Worm (Caenorhabditis elegans) whole organism, mixed stage, embryonic: Measurements from ENCODE around the gene F53B1.3.

Experiments used
- M03D4.4 ChIP-seq: sonication (generic microtip); optimal IDR thresholded peaks from 2 replicates; lab custom pipeline; 2017; ENCODE audit warnings: mild to moderate bottlenecking, missing genetic modification characterization, missing compliant biosample characterization
- blmp-1 ChIP-seq: fragments of 150-350 bp; optimal IDR thresholded peaks from 2 replicates; lab custom pipeline; 2014; ENCODE audit warnings: missing biosample characterization, missing genetic modification characterization
- ceh-39 ChIP-seq: fragments of 150-350 bp; optimal IDR thresholded peaks from 2 replicates; lab custom pipeline; 2014; ENCODE audit warnings: missing biosample characterization, missing genetic modification characterization
- ceh-43 ChIP-seq: fragments of 200-800 bp; sonication (Bioruptor generic); optimal IDR thresholded peaks from 2 replicates; lab custom pipeline; 2018; ENCODE audit warnings: mild to moderate bottlenecking, missing genetic modification characterization, moderate library complexity, missing compliant biosample characterization
- ceh-83 ChIP-seq: fragments of 200-800 bp; sonication (Bioruptor generic); optimal IDR thresholded peaks from 2 replicates; lab custom pipeline; 2018; ENCODE audit warnings: mild to moderate bottlenecking, missing genetic modification characterization, missing compliant biosample characterization
- ces-1 ChIP-seq: fragments of 150-350 bp; optimal IDR thresholded peaks from 2 replicates; lab custom pipeline; 2014; ENCODE audit warnings: missing biosample characterization, missing genetic modification reagents, missing genetic modification characterization
- cnd-1 ChIP-seq: fragments of 200-800 bp; sonication (Bioruptor generic); optimal IDR thresholded peaks from 2 replicates; lab custom pipeline; 2018; ENCODE audit warnings: mild to moderate bottlenecking, missing genetic modification characterization, missing compliant biosample characterization
- drap-1 ChIP-seq: fragments of 200-800 bp; sonication (Bioruptor generic); optimal IDR thresholded peaks from 3 replicates; lab custom pipeline; 2018; ENCODE audit warnings: mild to moderate bottlenecking, missing genetic modification characterization, missing compliant biosample characterization
- elt-1 ChIP-seq: sonication (generic microtip); optimal IDR thresholded peaks from 2 replicates; lab custom pipeline; 2017; ENCODE audit warnings: missing genetic modification characterization, mild to moderate bottlenecking, missing compliant biosample characterization, antibody characterized with exemption, moderate library complexity, borderline replicate concordance; ENCODE audit not compliant: insufficient read depth
- elt-3 ChIP-seq: fragments of 150-350 bp; optimal IDR thresholded peaks from 2 replicates; lab custom pipeline; 2014; ENCODE audit warnings: missing biosample characterization, missing genetic modification characterization
- flh-1 ChIP-seq: fragments of 200-800 bp; sonication (Bioruptor generic); optimal IDR thresholded peaks from 2 replicates; lab custom pipeline; 2018; ENCODE audit warnings: mild to moderate bottlenecking, missing genetic modification characterization, moderate library complexity, missing compliant biosample characterization
- ham-2 ChIP-seq: fragments of 200-800 bp; sonication (Bioruptor generic); optimal IDR thresholded peaks from 2 replicates; lab custom pipeline; 2018; ENCODE audit warnings: mild to moderate bottlenecking, missing genetic modification characterization, missing compliant biosample characterization
- lin-13 ChIP-seq: fragments of 150-350 bp; optimal IDR thresholded peaks from 2 replicates; lab custom pipeline; 2014; ENCODE audit warnings: missing biosample characterization, missing genetic modification characterization
- mab-5 ChIP-seq: fragments of 150-350 bp; optimal IDR thresholded peaks from 2 replicates; lab custom pipeline; 2014; ENCODE audit warnings: missing biosample characterization, missing genetic modification characterization
- mls-2 ChIP-seq: sonication (generic microtip); optimal IDR thresholded peaks from 2 replicates; lab custom pipeline; 2016; ENCODE audit warnings: mild to moderate bottlenecking, missing genetic modification characterization, moderate library complexity, missing compliant biosample characterization
- nhr-12 ChIP-seq: fragments of 150-350 bp; optimal IDR thresholded peaks from 2 replicates; lab custom pipeline; 2014; ENCODE audit warnings: missing biosample characterization, missing genetic modification characterization
- nhr-2 ChIP-seq: fragments of 150-350 bp; optimal IDR thresholded peaks from 2 replicates; lab custom pipeline; 2014; ENCODE audit warnings: missing biosample characterization, missing genetic modification characterization
- nhr-237 ChIP-seq: fragments of 150-350 bp; optimal IDR thresholded peaks from 2 replicates; lab custom pipeline; 2014; ENCODE audit warnings: missing biosample characterization, missing genetic modification characterization
- nhr-28 ChIP-seq: fragments of 150-350 bp; optimal IDR thresholded peaks from 2 replicates; lab custom pipeline; 2014; ENCODE audit warnings: missing biosample characterization, missing genetic modification characterization
- nhr-76 ChIP-seq: sonication (generic microtip); optimal IDR thresholded peaks from 2 replicates; lab custom pipeline; 2017; ENCODE audit warnings: missing biosample characterization, missing genetic modification characterization
- pha-4 ChIP-seq: fragments of 150-350 bp; optimal IDR thresholded peaks from 2 replicates; lab custom pipeline; 2018; ENCODE audit warnings: missing biosample characterization, missing genetic modification reagents, missing genetic modification characterization
- snpc-4 ChIP-seq: fragments of 150-350 bp; optimal IDR thresholded peaks from 2 replicates; lab custom pipeline; 2014; ENCODE audit warnings: missing biosample characterization, missing genetic modification characterization
- sptf-1 ChIP-seq: sonication (generic microtip); optimal IDR thresholded peaks from 2 replicates; lab custom pipeline; 2017; ENCODE audit warnings: mild to moderate bottlenecking, missing genetic modification characterization, moderate library complexity, missing compliant biosample characterization
- tbx-8 ChIP-seq: fragments of 200-800 bp; sonication (Bioruptor generic); optimal IDR thresholded peaks from 2 replicates; lab custom pipeline; 2018; ENCODE audit warnings: mild to moderate bottlenecking, missing genetic modification characterization, moderate library complexity, missing compliant biosample characterization
- unc-120 ChIP-seq: sonication (generic microtip); optimal IDR thresholded peaks from 2 replicates; lab custom pipeline; 2017; ENCODE audit warnings: missing genetic modification characterization, missing compliant biosample characterization; ENCODE audit not compliant: poor library complexity, severe bottlenecking
- unc-39 ChIP-seq: fragments of 150-350 bp; optimal IDR thresholded peaks from 2 replicates; lab custom pipeline; 2014; ENCODE audit warnings: missing biosample characterization, missing genetic modification characterization
- unc-62 ChIP-seq: fragments of 150-350 bp; optimal IDR thresholded peaks from 2 replicates; lab custom pipeline; 2014; ENCODE audit warnings: missing biosample characterization, missing genetic modification reagents, missing genetic modification characterization
- zip-8 ChIP-seq: fragments of 150-350 bp; optimal IDR thresholded peaks from 2 replicates; lab custom pipeline; 2014; ENCODE audit warnings: missing biosample characterization, missing genetic modification characterization
- ztf-11 ChIP-seq: fragments of 150-350 bp; optimal IDR thresholded peaks from 2 replicates; lab custom pipeline; 2014; ENCODE audit warnings: missing biosample characterization, missing genetic modification characterization

The F53B1.3 gene

ce11 chrX:2108682-2109081, 3.3 kb downstream of the F53B1.3 start, which contains the start of gene F53B1.2:
TSS of gene F53B1.2 (plus strand) at chrX:2108982.
- TF ChIP-seq M03D4.4 (tag; lab: Kevin White, UChicago) (no peak), ceh-43 (no peak), pha-4 (tag; lab: Kevin White, UChicago) (no peak), nhr-12 (tag; lab: Kevin White, UChicago) (no peak), cnd-1 (tag; lab: Kevin White, UChicago) (no peak), nhr-2 (tag; lab: Kevin White, UChicago) (no peak), ceh-83 (no peak), ztf-11 (tag; lab: Kevin White, UChicago) (no peak), flh-1 (GFP tag; lab: Kevin White, UChicago) (no peak), sptf-1 (tag; lab: Kevin White, UChicago) (no peak), unc-62 (GFP tag; lab: Kevin White, UChicago) (no peak), elt-3 (tag; lab: Kevin White, UChicago) (no peak), ces-1 (GFP tag; lab: Kevin White, UChicago) (no peak), nhr-76 (tag; lab: Kevin White, UChicago) (no peak), mls-2 (tag; lab: Kevin White, UChicago) (no peak), ceh-39 (no peak)

ce11 chrX:2110603-2111327, 5.4 kb downstream of the F53B1.3 start:
- TF ChIP-seq nhr-76 (tag; lab: Kevin White, UChicago): no peak
- TF ChIP-seq mls-2 (tag; lab: Kevin White, UChicago): no peak
- TF ChIP-seq elt-3 (tag; lab: Kevin White, UChicago): no peak
- TF ChIP-seq nhr-12 (tag; lab: Kevin White, UChicago): no peak
- TF ChIP-seq tbx-8 (GFP tag; lab: Kevin White, UChicago): no peak
- TF ChIP-seq unc-39: no peak
- TF ChIP-seq snpc-4 (tag; lab: Kevin White, UChicago): no peak
- TF ChIP-seq blmp-1 (tag; lab: Kevin White, UChicago): no peak
- TF ChIP-seq drap-1 (GFP tag; lab: Kevin White, UChicago): no peak
- TF ChIP-seq ces-1 (GFP tag; lab: Kevin White, UChicago): no peak
- TF ChIP-seq sptf-1 (tag; lab: Kevin White, UChicago): no peak
- TF ChIP-seq cnd-1 (tag; lab: Kevin White, UChicago): no peak
- TF ChIP-seq ceh-39: no peak
- no peak for TF ChIP-seq mab-5 (tag; lab: Kevin White, UChicago)
- TF ChIP-seq nhr-28 (tag; lab: Kevin White, UChicago): no peak
- TF ChIP-seq ham-2: no peak

ce11 chrX:2113004-2113403, 7.6 kb downstream of the F53B1.3 start, which contains the start of gene bus-5:
TSS of gene bus-5 (minus strand) at chrX:2113104.
- no peak for TF ChIP-seq lin-13 (tag; lab: Kevin White, UChicago)
- TF ChIP-seq mab-5 (tag; lab: Kevin White, UChicago): no peak
- TF ChIP-seq zip-8 (tag; lab: Kevin White, UChicago): no peak
- TF ChIP-seq mls-2 (tag; lab: Kevin White, UChicago): no peak
- no peak for TF ChIP-seq ztf-11 (tag; lab: Kevin White, UChicago)
- no peak for TF ChIP-seq nhr-28 (tag; lab: Kevin White, UChicago)

ce11 chrX:2114171-2114570, 8.8 kb downstream of the F53B1.3 start:
- TF ChIP-seq M03D4.4 (tag; lab: Kevin White, UChicago) (no peak), elt-1 (peak; percentile 72)

- TF ChIP-seq elt-1 (peak; percentile 61), elt-3 (tag; lab: Kevin White, UChicago) (no peak)
- TF ChIP-seq, all 35 proteins: peak for 1
Measured at ce11 chrX:2116304-2116867, 11.0 kb downstream of the F53B1.3 start.

- no peak for TF ChIP-seq tbx-8 (GFP tag; lab: Kevin White, UChicago)
- no peak for TF ChIP-seq unc-120 (tag; lab: Kevin White, UChicago)
- TF ChIP-seq ceh-83: no peak
- TF ChIP-seq nhr-237 (tag; lab: Kevin White, UChicago): no peak
- TF ChIP-seq snpc-4 (tag; lab: Kevin White, UChicago): no peak
- no peak for TF ChIP-seq M03D4.4 (tag; lab: Kevin White, UChicago)
- TF ChIP-seq ceh-39: no peak
Measured at ce11 chrX:2118162-2118561, 12.8 kb downstream of the F53B1.3 start, which contains the start of gene swip-10. TSS of gene swip-10 (minus strand) at chrX:2118262.
